Fruit fly (Drosophila melanogaster): ENCODE data around the gene CG31013.

CG31013 gene

DNA sequence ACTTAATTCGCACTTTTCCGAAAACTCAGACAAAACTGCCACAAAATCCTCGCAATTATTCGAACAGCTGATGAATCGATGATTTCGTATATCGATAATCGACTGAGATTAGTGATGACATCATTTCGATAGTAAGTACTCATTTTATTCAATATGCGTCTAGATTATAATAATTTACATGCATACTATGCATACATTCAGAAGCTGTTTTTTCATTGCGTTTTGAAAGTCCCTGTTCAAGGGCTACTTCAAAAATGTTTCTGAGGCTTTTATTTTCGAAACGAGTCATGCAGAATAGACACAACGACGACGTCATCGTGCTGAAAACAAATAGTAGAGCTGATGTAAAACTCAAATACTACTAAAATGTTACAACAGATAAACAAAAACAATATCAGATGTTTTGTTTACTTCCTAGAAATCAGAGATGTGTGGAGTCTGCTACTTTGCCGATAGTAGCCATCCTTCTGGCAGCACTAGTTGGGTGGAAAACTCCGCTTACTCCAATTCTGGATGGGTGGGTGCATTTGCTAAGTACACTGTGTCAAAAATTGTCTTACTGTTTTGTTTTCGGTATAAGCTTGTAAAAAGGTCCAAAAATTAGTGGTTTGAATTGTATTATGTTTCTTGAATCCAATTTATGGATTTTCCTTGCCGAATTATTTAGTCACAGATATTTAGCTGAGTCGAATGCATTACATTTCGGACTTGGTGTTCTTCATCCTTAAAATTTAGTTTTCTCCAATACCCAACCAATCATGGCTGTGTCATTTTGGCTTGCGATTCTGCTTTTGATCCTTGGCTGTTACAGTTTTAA lies 44.0 kb downstream of the CG31013 start, which contains the start of the genes CG2246 and CG31021 (continued):
- TF ChIP-seq ato (GFP tag; IDR thresholded peaks at IDR 0.05; ENCODE audit: partially characterized antibody), result peak; percentile 76
- peak; percentile 61 to 66 for TF ChIP-seq Pdp1 (GFP tag; optimal IDR thresholded peaks at IDR 0.05)
- TF ChIP-seq CG31224 (GFP tag; IDR thresholded peaks at IDR 0.05), result 0 out of 2 replicates have a peak, but pooled peaks have one; percentile 32
- TF ChIP-seq CG10979 (tag; optimal IDR thresholded peaks at IDR 0.05), result peak; percentile 25
- TF ChIP-seq Adf1 (GFP tag; IDR thresholded peaks at IDR 0.05), result no peak
- peak; percentile 69 for TF ChIP-seq pho (GFP tag; optimal IDR thresholded peaks at IDR 0.05)
- peak; percentile 44 for TF ChIP-seq HmgZ (tag; optimal IDR thresholded peaks at IDR 0.05)
- peak; percentile 64 for TF ChIP-seq CG2116 (GFP tag; optimal IDR thresholded peaks at IDR 0.05)
- peak; percentile 72 for TF ChIP-seq pum (GFP tag; optimal IDR thresholded peaks at IDR 0.05)
- 0 out of 2 replicates have a peak, but pooled peaks have one; percentile 23 for TF ChIP-seq CG14014 (GFP tag; IDR thresholded peaks at IDR 0.05)
- peak; percentile 76 for TF ChIP-seq CG13624 (GFP tag; optimal IDR thresholded peaks at IDR 0.05)
- TF ChIP-seq CG12104 (GFP tag; optimal IDR thresholded peaks at IDR 0.05), result peak; percentile 16
- TF ChIP-seq TFAM (GFP tag; optimal IDR thresholded peaks at IDR 0.05), result no peak
- TF ChIP-seq CG10267 (tag; optimal IDR thresholded peaks at IDR 0.05), result peak; percentile 53
- no peak for TF ChIP-seq CG31388 (GFP tag; optimal IDR thresholded peaks at IDR 0.05)
- peak; percentile 43 for TF ChIP-seq emc (GFP tag; optimal IDR thresholded peaks at IDR 0.05)
- TF ChIP-seq NFAT (GFP tag; IDR thresholded peaks at IDR 0.05), result peak; percentile 85
- TF ChIP-seq CG10147 (GFP tag; optimal IDR thresholded peaks at IDR 0.05), result peak; percentile 30
- TF ChIP-seq tio (GFP tag; optimal IDR thresholded peaks at IDR 0.05), result peak; percentile 11
- TF ChIP-seq CG14965 (GFP tag; optimal IDR thresholded peaks at IDR 0.05; ENCODE audit: borderline replicate concordance), result no peak
- TF ChIP-seq CG16779 (GFP tag; IDR thresholded peaks at IDR 0.05), result no peak
- peak; percentile 51 for TF ChIP-seq Bdp1 (GFP tag; optimal IDR thresholded peaks at IDR 0.05)
- TF ChIP-seq CG10462 (GFP tag; optimal IDR thresholded peaks at IDR 0.05), result peak; percentile 29
- TF ChIP-seq zen (tag; optimal IDR thresholded peaks at IDR 0.05), result peak; percentile 29
- no peak for TF ChIP-seq wek (GFP tag; optimal IDR thresholded peaks at IDR 0.05)
- TF ChIP-seq CG12219 (GFP tag; optimal IDR thresholded peaks at IDR 0.05), result no peak
- peak; percentile 67 for TF ChIP-seq Atf3 (GFP tag; optimal IDR thresholded peaks at IDR 0.05)
- no peak for TF ChIP-seq NC2α (GFP tag; optimal IDR thresholded peaks at IDR 0.05)
- TF ChIP-seq CG17385 (GFP tag; optimal IDR thresholded peaks at IDR 0.05), result peak; percentile 0
- TF ChIP-seq CG10543 (GFP tag; optimal IDR thresholded peaks at IDR 0.05), result peak; percentile 35
- peak; percentile 22 for TF ChIP-seq CG12155 (GFP tag; optimal IDR thresholded peaks at IDR 0.05)
- TF ChIP-seq Dp (GFP tag; optimal IDR thresholded peaks at IDR 0.05), result peak; percentile 36
- TF ChIP-seq sens (GFP tag), result peak; percentile 87
- TF ChIP-seq z (GFP tag; IDR thresholded peaks at IDR 0.05), result no peak
- no peak for TF ChIP-seq CG18599 (GFP tag; optimal IDR thresholded peaks at IDR 0.05)
- no peak for TF ChIP-seq Trl (optimal IDR thresholded peaks at IDR 0.05)
- TF ChIP-seq Trl (GFP tag; optimal IDR thresholded peaks at IDR 0.05), result peak; percentile 53
- TF ChIP-seq trh (GFP tag; optimal IDR thresholded peaks at IDR 0.05), result peak; percentile 45
- TF ChIP-seq CG15601 (tag; optimal IDR thresholded peaks at IDR 0.05), result peak; percentile 31
- TF ChIP-seq knrl (GFP tag; IDR thresholded peaks at IDR 0.05; ENCODE audit: partially characterized antibody), result peak; percentile 85
- no peak for TF ChIP-seq CG4360 (GFP tag; IDR thresholded peaks at IDR 0.05)
- TF ChIP-seq Max (GFP tag; optimal IDR thresholded peaks at IDR 0.05), result peak; percentile 49
- TF ChIP-seq klu (GFP tag; IDR thresholded peaks at IDR 0.05), result peak; percentile 39; the same call in 1 of the 2 replicates
- TF ChIP-seq wdn (GFP tag; IDR thresholded peaks at IDR 0.05), result no peak
- TF ChIP-seq CG7839 (tag; optimal IDR thresholded peaks at IDR 0.05), result peak; percentile 47
- peak; percentile 83 for TF ChIP-seq Hmr (GFP tag; optimal IDR thresholded peaks at IDR 0.05)
- TF ChIP-seq Ets97D (GFP tag; optimal IDR thresholded peaks at IDR 0.05), result peak; percentile 86
- TF ChIP-seq Myb (GFP tag; optimal IDR thresholded peaks at IDR 0.05), result peak; percentile 59
- TF ChIP-seq shn (GFP tag; optimal IDR thresholded peaks at IDR 0.05), result peak; percentile 66

Data from whole organism, embryonic.